Fruit fly (Drosophila melanogaster) whole organism, embryonic: ENCODE data around the gene CG7878.

Source experiments
- Asciz ChIP-seq: fragments of 200-800 bp; sonication (Bioruptor generic); optimal IDR thresholded peaks from 2 replicates; lab custom pipeline; 2017; ENCODE audit warnings: missing biosample characterization, mild to moderate bottlenecking, missing genetic modification characterization, missing genetic modification reagents
- Blimp-1 ChIP-seq: fragments of 200-800 bp; sonication (Bioruptor generic); optimal IDR thresholded peaks from 3 replicates; lab custom pipeline; 2018; ENCODE audit warnings: missing biosample characterization, missing genetic modification characterization, mild to moderate bottlenecking, moderate library complexity, missing genetic modification reagents
- CG1024 ChIP-seq: fragments of 200-800 bp; sonication (Bioruptor generic); IDR thresholded peaks from 2 replicates; pipeline ENCODE4 v1.3.6; 2022; ENCODE audit warnings: missing biosample characterization, missing genetic modification characterization
- CG10543 ChIP-seq: fragments of 200-800 bp; sonication (Bioruptor generic); optimal IDR thresholded peaks from 3 replicates; lab custom pipeline; 2017; ENCODE audit warnings: missing biosample characterization, mild to moderate bottlenecking, missing genetic modification characterization, moderate library complexity
- CG11085 ChIP-seq: fragments of 200-800 bp; sonication (Bioruptor generic); IDR thresholded peaks from 2 replicates; pipeline ENCODE4 v1.3.6; 2022; ENCODE audit warnings: missing biosample characterization, missing genetic modification characterization
- CG11560 ChIP-seq: fragments of 200-800 bp; sonication (Bioruptor generic); IDR thresholded peaks from 3 replicates; pipeline ENCODE4 v1.3.6; 2022; ENCODE audit warnings: missing biosample characterization, missing genetic modification characterization
- CG11723 ChIP-seq: fragments of 200-800 bp; sonication (Bioruptor generic); optimal IDR thresholded peaks from 2 replicates; lab custom pipeline; 2017; ENCODE audit warnings: missing biosample characterization, mild to moderate bottlenecking, missing genetic modification characterization
- CG1603 ChIP-seq: fragments of 200-800 bp; sonication (Bioruptor generic); optimal IDR thresholded peaks from 2 replicates; lab custom pipeline; 2019; ENCODE audit warnings: missing biosample characterization, mild to moderate bottlenecking, missing genetic modification characterization, moderate library complexity
- CG16813 ChIP-seq: fragments of 200-800 bp; sonication (Bioruptor generic); IDR thresholded peaks from 3 replicates; pipeline ENCODE4 v1.3.6; 2022; ENCODE audit warnings: missing biosample characterization, missing genetic modification characterization; ENCODE audit not compliant: partially characterized antibody
- CG17802 ChIP-seq: fragments of 200-800 bp; sonication (Bioruptor generic); optimal IDR thresholded peaks from 2 replicates; lab custom pipeline; 2018; ENCODE audit warnings: missing biosample characterization, mild to moderate bottlenecking, missing genetic modification characterization, moderate library complexity
- CG2199 ChIP-seq: fragments of 200-800 bp; sonication (Bioruptor generic); IDR thresholded peaks from 3 replicates; pipeline ENCODE4 v1.3.6; 2022; ENCODE audit warnings: missing biosample characterization, missing genetic modification characterization
- CG2875 ChIP-seq: fragments of 200-800 bp; sonication (Bioruptor generic); optimal IDR thresholded peaks from 2 replicates; lab custom pipeline; 2017; ENCODE audit warnings: missing biosample characterization, mild to moderate bottlenecking, missing genetic modification characterization, missing genetic modification reagents
- CG30431 ChIP-seq: fragments of 200-800 bp; sonication (Bioruptor generic); optimal IDR thresholded peaks from 2 replicates; lab custom pipeline; 2017; ENCODE audit warnings: missing biosample characterization, missing genetic modification characterization
- CG4282 ChIP-seq: fragments of 200-800 bp; sonication (Bioruptor generic); optimal IDR thresholded peaks from 2 replicates; lab custom pipeline; 2016; ENCODE audit warnings: missing biosample characterization, missing genetic modification characterization
- CG4820 ChIP-seq: fragments of 200-800 bp; sonication (Bioruptor generic); optimal IDR thresholded peaks from 3 replicates; lab custom pipeline; 2016; ENCODE audit warnings: missing biosample characterization, missing genetic modification characterization
- CG9727 ChIP-seq: fragments of 200-800 bp; sonication (Bioruptor generic); optimal IDR thresholded peaks from 3 replicates; lab custom pipeline; 2017; ENCODE audit warnings: missing biosample characterization, mild to moderate bottlenecking, missing genetic modification characterization
- CG9797 ChIP-seq: fragments of 200-800 bp; sonication (Bioruptor generic); optimal IDR thresholded peaks from 3 replicates; lab custom pipeline; 2018; ENCODE audit warnings: missing biosample characterization, mild to moderate bottlenecking, missing genetic modification characterization
- CTCF ChIP-seq: fragments of 200-800 bp; sonication (Bioruptor generic); optimal IDR thresholded peaks from 2 replicates; lab custom pipeline; 2017; ENCODE audit warnings: missing biosample characterization, mild to moderate bottlenecking, missing genetic modification characterization, moderate library complexity
- Chrac-16 ChIP-seq: fragments of 200-800 bp; sonication (Bioruptor generic); optimal IDR thresholded peaks from 3 replicates; lab custom pipeline; 2016; ENCODE audit warnings: missing biosample characterization, missing genetic modification characterization
- Dad ChIP-seq: fragments of 200-800 bp; sonication (Bioruptor generic); optimal IDR thresholded peaks from 3 replicates; lab custom pipeline; 2016; ENCODE audit warnings: missing biosample characterization, missing genetic modification characterization
- Dip3 ChIP-seq: fragments of 200-800 bp; sonication (Bioruptor generic); optimal IDR thresholded peaks from 3 replicates; lab custom pipeline; 2016; ENCODE audit warnings: missing biosample characterization, missing genetic modification characterization
- Dref ChIP-seq: fragments of 200-800 bp; sonication (Bioruptor generic); IDR thresholded peaks from 2 replicates; pipeline ENCODE4 v1.3.6; 2022; ENCODE audit warnings: missing biosample characterization, missing genetic modification characterization
- Ets97D ChIP-seq: fragments of 200-800 bp; sonication (Bioruptor generic); optimal IDR thresholded peaks from 3 replicates; lab custom pipeline; 2016; ENCODE audit warnings: missing biosample characterization, missing genetic modification characterization
- Gsc ChIP-seq: fragments of 200-800 bp; sonication (Bioruptor generic); IDR thresholded peaks from 2 replicates; pipeline ENCODE4 v1.3.6; 2022; ENCODE audit warnings: missing biosample characterization, missing genetic modification characterization
- H2.0 ChIP-seq: fragments of 200-800 bp; sonication (Bioruptor generic); IDR thresholded peaks from 2 replicates; pipeline ENCODE4 v1.3.6; 2022; ENCODE audit warnings: missing biosample characterization, missing genetic modification characterization
- HmgD ChIP-seq: fragments of 200-800 bp; sonication (Bioruptor generic); optimal IDR thresholded peaks from 3 replicates; lab custom pipeline; 2016; ENCODE audit warnings: missing biosample characterization, missing genetic modification characterization
- Hmx ChIP-seq: fragments of 200-800 bp; sonication (Bioruptor generic); optimal IDR thresholded peaks from 2 replicates; lab custom pipeline; 2016; ENCODE audit warnings: missing biosample characterization, missing genetic modification characterization
- Mad ChIP-seq: fragments of 200-800 bp; sonication (Bioruptor generic); optimal IDR thresholded peaks from 2 replicates; lab custom pipeline; 2016; ENCODE audit warnings: missing biosample characterization, missing genetic modification characterization
- NfI ChIP-seq: fragments of 200-800 bp; sonication (Bioruptor generic); optimal IDR thresholded peaks from 3 replicates; lab custom pipeline; 2018; ENCODE audit warnings: missing biosample characterization, mild to moderate bottlenecking, missing genetic modification characterization, moderate library complexity
- Side ChIP-seq: fragments of 200-800 bp; sonication (Bioruptor generic); optimal IDR thresholded peaks from 2 replicates; lab custom pipeline; 2016; ENCODE audit warnings: missing biosample characterization, missing genetic modification characterization
- TFAM ChIP-seq: fragments of 200-800 bp; sonication (Bioruptor generic); optimal IDR thresholded peaks from 2 replicates; lab custom pipeline; 2017; ENCODE audit warnings: missing biosample characterization, missing genetic modification characterization, inconsistent platforms
- Xrp1 ChIP-seq: fragments of 200-800 bp; sonication (Bioruptor generic); IDR thresholded peaks from 2 replicates; pipeline ENCODE4 v1.3.6; 2022; ENCODE audit warnings: missing biosample characterization, missing genetic modification characterization
- br ChIP-seq: fragments of >200 bp; optimal IDR thresholded peaks from 2 replicates; lab custom pipeline; 2017
- crc ChIP-seq: fragments of 200-800 bp; sonication (Bioruptor generic); optimal IDR thresholded peaks from 2 replicates; lab custom pipeline; 2016; ENCODE audit warnings: missing biosample characterization, missing genetic modification characterization
- da ChIP-seq: fragments of 200-800 bp; sonication (Bioruptor generic); optimal IDR thresholded peaks from 2 replicates; lab custom pipeline; 2016; ENCODE audit warnings: missing biosample characterization, missing genetic modification characterization
- emc ChIP-seq: fragments of 200-800 bp; sonication (Bioruptor generic); optimal IDR thresholded peaks from 2 replicates; lab custom pipeline; 2016; ENCODE audit warnings: missing biosample characterization, missing genetic modification characterization
- ems ChIP-seq: fragments of 200-800 bp; sonication (Bioruptor generic); optimal IDR thresholded peaks from 3 replicates; lab custom pipeline; 2016; ENCODE audit warnings: missing biosample characterization, missing genetic modification characterization
- eyg ChIP-seq: fragments of 200-800 bp; sonication (Bioruptor generic); optimal IDR thresholded peaks from 3 replicates; lab custom pipeline; 2016; ENCODE audit warnings: missing biosample characterization, missing genetic modification characterization
- gcm2 ChIP-seq: fragments of 200-800 bp; sonication (Bioruptor generic); optimal IDR thresholded peaks from 2 replicates; lab custom pipeline; 2016; ENCODE audit warnings: missing biosample characterization, missing genetic modification characterization
- hkb ChIP-seq, 2 experiments: fragments of 200-800 bp in 1 of 2; fragments of >200 bp in 1 of 2; sonication (Bioruptor generic) in 1 of 2; IDR thresholded peaks in 1 of 2; optimal IDR thresholded peaks in 1 of 2; 2 replicates each; pipeline versions ENCODE4 v1.3.6 to Lab custom; 2017 to 2022; ENCODE audit warnings: missing biosample characterization in 1 of 2, missing genetic modification characterization in 1 of 2
- lbe ChIP-seq: fragments of 200-800 bp; sonication (Bioruptor generic); optimal IDR thresholded peaks from 2 replicates; lab custom pipeline; 2016; ENCODE audit warnings: missing biosample characterization, mild to moderate bottlenecking, missing genetic modification characterization
- lmd ChIP-seq: fragments of 200-800 bp; sonication (Bioruptor generic); IDR thresholded peaks from 2 replicates; pipeline ENCODE4 v1.3.6; 2022; ENCODE audit warnings: missing biosample characterization, missing genetic modification characterization
- odd ChIP-seq: fragments of 200-800 bp; sonication (Bioruptor generic); optimal IDR thresholded peaks from 2 replicates; lab custom pipeline; 2017; ENCODE audit warnings: missing biosample characterization, mild to moderate bottlenecking, missing genetic modification characterization
- row ChIP-seq: fragments of 200-800 bp; sonication (Bioruptor generic); IDR thresholded peaks from 3 replicates; pipeline ENCODE4 v1.3.6; 2022; ENCODE audit warnings: missing biosample characterization, missing genetic modification characterization
- sim ChIP-seq: fragments of 200-800 bp; sonication (Bioruptor generic); IDR thresholded peaks from 2 replicates; pipeline ENCODE4 v1.3.6; 2022; ENCODE audit warnings: missing biosample characterization, missing genetic modification characterization
- trh ChIP-seq: fragments of 200-800 bp; sonication (Bioruptor generic); optimal IDR thresholded peaks from 2 replicates; lab custom pipeline; 2016; ENCODE audit warnings: missing biosample characterization, missing genetic modification characterization
- tup ChIP-seq: fragments of 200-800 bp; sonication (Bioruptor generic); optimal IDR thresholded peaks from 2 replicates; lab custom pipeline; 2016; ENCODE audit warnings: missing biosample characterization, mild to moderate bottlenecking, missing genetic modification characterization, moderate library complexity
- wor ChIP-seq: fragments of 200-800 bp; sonication (Bioruptor generic); IDR thresholded peaks from 2 replicates; pipeline ENCODE4 v1.3.6; 2022; ENCODE audit warnings: missing biosample characterization, missing genetic modification characterization
- zf30C ChIP-seq: fragments of 200-800 bp; sonication (Bioruptor generic); optimal IDR thresholded peaks from 3 replicates; lab custom pipeline; 2018; ENCODE audit warnings: missing biosample characterization, mild to moderate bottlenecking, missing genetic modification characterization

CG7878 gene

DNA sequence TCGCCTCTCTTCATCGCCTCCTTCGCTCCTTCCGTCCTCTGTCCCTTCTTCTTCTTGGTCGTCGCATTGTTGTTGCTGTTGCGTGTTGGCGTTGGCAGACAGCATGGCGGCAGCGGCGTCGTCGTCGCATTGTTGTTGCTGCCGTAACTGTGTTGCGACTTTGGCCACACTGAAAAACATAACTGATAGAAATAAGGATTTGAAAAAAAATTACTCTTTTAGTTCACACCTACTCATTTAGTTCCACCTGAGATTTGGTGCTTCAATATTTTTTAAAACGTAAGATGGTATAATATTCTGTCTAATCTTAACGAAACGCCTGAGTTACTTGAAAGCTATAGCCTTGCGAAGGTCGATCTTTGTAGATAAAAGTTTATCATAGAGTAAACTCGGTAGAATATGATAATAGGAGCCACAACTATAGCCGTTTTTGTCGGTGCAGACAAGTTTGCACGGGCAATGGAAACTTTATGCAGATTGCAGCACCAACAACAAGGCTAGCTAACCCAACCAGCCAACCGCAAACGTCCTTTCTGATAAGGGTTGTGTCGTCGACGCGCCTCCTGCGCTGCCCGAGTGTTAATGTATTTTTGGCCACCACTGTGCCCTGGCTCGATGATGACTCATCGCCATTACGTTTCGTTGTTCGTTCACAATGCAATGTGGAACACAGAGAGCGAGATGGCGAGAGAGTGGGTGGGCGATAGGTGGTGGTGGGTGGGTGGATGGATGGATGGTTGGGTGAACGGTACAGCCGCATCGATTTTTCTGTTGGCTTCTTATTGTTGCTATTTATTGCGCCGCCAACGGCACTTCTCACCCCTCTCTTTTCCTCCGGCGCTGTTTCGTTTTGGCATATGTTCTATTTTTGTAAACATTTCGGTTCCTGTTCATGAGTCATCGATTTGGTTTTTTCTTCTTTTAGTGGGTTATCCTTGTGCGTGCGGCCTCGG lies 9.4 kb upstream of the CG7878 start (continued):
- TF ChIP-seq Gsc (GFP tag; lab: Robert Waterston, UW) (no peak), HmgD (no peak), CG11723 (GFP tag; lab: Kevin White, UChicago) (peak; percentile 60), CG9797 (peak; percentile 20), Blimp-1 (GFP tag; lab: Kevin White, UChicago) (peak; percentile 75), trh (peak; percentile 59), emc (peak; percentile 39), NfI (GFP tag; lab: Kevin White, UChicago) (peak; percentile 84), CG1024 (no peak), CG17802 (tag; lab: Kevin White, UChicago) (peak; percentile 56), CG2199 (GFP tag; lab: Robert Waterston, UW) (no peak), Asciz (peak; percentile 76), da (no peak), row (GFP tag; lab: Robert Waterston, UW) (peak; percentile 73), Xrp1 (GFP tag; lab: Robert Waterston, UW) (peak; percentile 57; the same call in 1 of the 2 replicates), CG11085 (GFP tag; lab: Robert Waterston, UW) (peak; percentile 40; the same call in 1 of the 2 replicates), CG4820 (GFP tag; lab: Kevin White, UChicago) (peak; percentile 65), Side (GFP tag; lab: Kevin White, UChicago) (peak; percentile 76), hkb (optimal IDR thresholded peaks at IDR 0.05; lab: Kevin White, UChicago) (no peak), hkb (GFP tag; IDR thresholded peaks at IDR 0.05; lab: Robert Waterston, UW) (peak; percentile 78), zf30C (GFP tag; lab: Kevin White, UChicago) (peak; percentile 69), Chrac-16 (GFP tag; lab: Kevin White, UChicago) (peak; percentile 61), Ets97D (GFP tag; lab: Kevin White, UChicago) (peak; percentile 52), Dip3 (GFP tag; lab: Kevin White, UChicago) (peak; percentile 67), CG16813 (GFP tag; lab: Robert Waterston, UW) (0 out of 3 replicates have a peak, but pooled peaks have one; percentile 9), crc (peak; percentile 52), Mad (peak; percentile 38), Dad (GFP tag; lab: Kevin White, UChicago) (peak; percentile 71), H2.0 (GFP tag; lab: Robert Waterston, UW) (peak; percentile 50; the same call in 1 of the 2 replicates), wor (GFP tag; lab: Robert Waterston, UW) (peak; percentile 31; the same call in 1 of the 2 replicates), ems (peak; percentile 82), lbe (GFP tag; lab: Kevin White, UChicago) (peak; percentile 16), TFAM (peak; percentile 10), tup (GFP tag; lab: Kevin White, UChicago) (no peak), CG30431 (GFP tag; lab: Kevin White, UChicago) (peak; percentile 75), sim (GFP tag; lab: Robert Waterston, UW) (no peak), lmd (peak; percentile 67), CG10543 (GFP tag; lab: Kevin White, UChicago) (no peak), Dref (GFP tag; lab: Robert Waterston, UW) (no peak), gcm2 (peak; percentile 46), CTCF (GFP tag; lab: Kevin White, UChicago) (peak; percentile 32), CG2875 (GFP tag; lab: Kevin White, UChicago) (peak; percentile 69), CG4282 (GFP tag; lab: Kevin White, UChicago) (peak; percentile 40), Hmx (GFP tag; lab: Kevin White, UChicago) (peak; percentile 71), odd (GFP tag; lab: Kevin White, UChicago) (peak; percentile 77), eyg (GFP tag; lab: Kevin White, UChicago) (peak; percentile 68), CG11560 (0 out of 3 replicates have a peak, but pooled peaks have one; percentile 27), CG1603 (tag; lab: Kevin White, UChicago) (peak; percentile 58), br (lab: Kevin White, UChicago) (no peak), CG9727 (GFP tag; lab: Kevin White, UChicago) (peak; percentile 87)
